Worm (Caenorhabditis elegans): Measurements from ENCODE around the gene msra-1.

DNA sequence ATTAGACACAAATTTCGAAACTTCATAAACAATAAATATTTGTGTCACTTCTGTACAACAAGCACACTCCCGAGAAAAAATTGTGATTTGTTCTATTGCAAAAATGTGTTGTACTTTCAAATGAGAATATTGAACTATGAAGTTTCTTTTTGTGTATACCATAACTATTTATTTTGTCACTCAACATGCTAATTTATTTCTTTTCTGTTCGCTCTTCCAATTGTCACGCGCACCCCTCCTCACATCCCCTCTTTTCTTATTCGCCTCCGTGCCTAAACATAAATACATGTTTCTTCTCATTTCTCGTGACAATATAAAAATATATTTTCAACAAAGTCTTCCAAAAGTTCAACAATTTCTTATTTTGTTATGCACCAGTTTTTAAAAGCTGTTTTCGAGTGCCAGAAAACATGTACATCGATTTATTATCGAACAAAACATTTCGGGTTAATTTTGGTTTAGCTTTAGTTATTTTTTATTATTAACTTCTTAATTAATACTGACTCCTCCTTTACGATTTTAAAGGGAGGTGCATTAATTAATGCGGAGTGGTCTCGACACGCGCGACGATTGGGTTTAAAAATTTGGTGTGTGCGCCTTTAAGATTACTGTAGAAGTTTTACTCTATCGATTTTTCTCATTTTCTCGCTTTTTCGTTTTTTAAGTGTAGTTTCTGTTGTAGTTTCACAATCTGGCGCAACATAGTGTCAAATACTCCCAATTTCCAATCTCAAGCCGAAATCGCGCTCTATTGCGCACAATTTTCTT lies 30.3 kb upstream of the msra-1 start:
- TF ChIP-seq unc-39 (tag; optimal IDR thresholded peaks at IDR 0.05) = no peak
- TF ChIP-seq elt-3 (tag; optimal IDR thresholded peaks at IDR 0.05) = no peak
- no peak for TF ChIP-seq lin-13 (tag; optimal IDR thresholded peaks at IDR 0.05)
- TF ChIP-seq pha-4 (tag; optimal IDR thresholded peaks at IDR 0.05) = no peak

Measured in whole organism, mixed stage, embryonic.